Worm (Caenorhabditis elegans) whole organism, L4 larva: ENCODE data around the gene F57A8.1.

Experiments used
- F26F4.8 ChIP-seq: fragments of 200-800 bp; sonication (Bioruptor generic); conservative IDR thresholded peaks from 2 replicates; pipeline ENCODE4 v1.3.6; 2022; ENCODE audit warnings: missing genetic modification characterization, missing compliant biosample characterization
- F37D6.2 ChIP-seq: sonication (generic microtip); optimal IDR thresholded peaks from 2 replicates; lab custom pipeline; 2016; ENCODE audit warnings: mild to moderate bottlenecking, missing genetic modification characterization, missing compliant biosample characterization
- R02D3.7 ChIP-seq: fragments of 150-350 bp; sonication (generic microtip); optimal IDR thresholded peaks from 3 replicates; lab custom pipeline; 2014; ENCODE audit warnings: missing biosample characterization, missing genetic modification characterization
- T26A8.4 ChIP-seq: fragments of 200-800 bp; sonication (Bioruptor generic); IDR thresholded peaks from 2 replicates; pipeline ENCODE4 v1.3.6; 2022; ENCODE audit warnings: missing genetic modification characterization, missing compliant biosample characterization
- Y5F2A.4 ChIP-seq: fragments of 200-800 bp; sonication (Bioruptor generic); optimal IDR thresholded peaks from 2 replicates; lab custom pipeline; 2018; ENCODE audit warnings: mild to moderate bottlenecking, missing genetic modification characterization, missing compliant biosample characterization
- ZK546.5 ChIP-seq, 2 experiments: sonication (generic microtip); optimal IDR thresholded peaks; 2 replicates each; lab custom pipeline; 2017; ENCODE audit warnings: missing biosample characterization in 2 of 2, missing genetic modification characterization in 2 of 2
- aha-1 ChIP-seq: fragments of 150-350 bp; peaks from one replicate; lab custom pipeline; 2014; ENCODE audit warnings: missing biosample characterization, missing genetic modification characterization
- ama-1 ChIP-seq: fragments of 150-350 bp; optimal IDR thresholded peaks from 2 replicates; lab custom pipeline; 2014; ENCODE audit warnings: inconsistent platforms, mixed read lengths
- arid-1 ChIP-seq: fragments of 200-800 bp; sonication (Bioruptor generic); conservative IDR thresholded peaks from 2 replicates; pipeline ENCODE4 v1.3.6; 2022; ENCODE audit warnings: missing genetic modification reagents, missing genetic modification characterization, missing compliant biosample characterization
- ceh-20 ChIP-seq: fragments of 200-800 bp; sonication (Bioruptor generic); IDR thresholded peaks from 2 replicates; pipeline ENCODE4 v1.3.6; 2022; ENCODE audit warnings: missing genetic modification reagents, missing genetic modification characterization, missing compliant biosample characterization
- ceh-44 ChIP-seq: fragments of 200-800 bp; sonication (Bioruptor generic); IDR thresholded peaks from 2 replicates; pipeline ENCODE4 v1.3.6; 2022; ENCODE audit warnings: missing genetic modification reagents, missing genetic modification characterization, missing compliant biosample characterization
- daf-12 ChIP-seq: fragments of 150-350 bp; optimal IDR thresholded peaks from 2 replicates; lab custom pipeline; 2014; ENCODE audit warnings: missing biosample characterization, missing genetic modification reagents, missing genetic modification characterization
- daf-16 ChIP-seq, 3 experiments: sonication (generic microtip); optimal IDR thresholded peaks; 2 replicates each; lab custom pipeline; 2016 to 2017; ENCODE audit warnings: missing genetic modification characterization in 3 of 3, missing genetic modification reagents in 3 of 3, mild to moderate bottlenecking in 2 of 3, missing compliant biosample characterization in 2 of 3, missing biosample characterization in 1 of 3, moderate library complexity in 1 of 3
- daf-19 ChIP-seq: fragments of 200-800 bp; sonication (Bioruptor generic); conservative IDR thresholded peaks from 2 replicates; pipeline ENCODE4 v1.3.6; 2022; ENCODE audit warnings: missing genetic modification characterization, missing compliant biosample characterization
- dmd-8 ChIP-seq: fragments of 200-800 bp; sonication (Bioruptor generic); IDR thresholded peaks from 2 replicates; pipeline ENCODE4 v1.3.6; 2022; ENCODE audit warnings: missing genetic modification characterization, missing compliant biosample characterization
- dpl-1 ChIP-seq: fragments of 150-350 bp; optimal IDR thresholded peaks from 2 replicates; lab custom pipeline; 2014; ENCODE audit warnings: missing biosample characterization, missing genetic modification reagents, missing genetic modification characterization
- duxl-1 ChIP-seq: sonication (generic microtip); optimal IDR thresholded peaks from 2 replicates; lab custom pipeline; 2016; ENCODE audit warnings: mild to moderate bottlenecking, missing genetic modification characterization, moderate library complexity, missing compliant biosample characterization; ENCODE audit not compliant: poor library complexity
- dve-1 ChIP-seq: sonication (generic microtip); optimal IDR thresholded peaks from 2 replicates; lab custom pipeline; 2017; ENCODE audit warnings: antibody characterized with exemption, mild to moderate bottlenecking, missing genetic modification characterization, missing compliant biosample characterization; ENCODE audit not compliant: insufficient read depth
- fkh-10 ChIP-seq: fragments of 150-350 bp; optimal IDR thresholded peaks from 2 replicates; lab custom pipeline; 2014; ENCODE audit warnings: missing biosample characterization, missing genetic modification reagents, missing genetic modification characterization
- gei-8 ChIP-seq: fragments of 200-800 bp; sonication (Bioruptor generic); optimal IDR thresholded peaks from 2 replicates; lab custom pipeline; 2018; ENCODE audit warnings: mild to moderate bottlenecking, missing genetic modification characterization, missing compliant biosample characterization
- hif-1 ChIP-seq, 2 experiments: sonication (generic microtip); optimal IDR thresholded peaks; 2 replicates each; lab custom pipeline; 2016 to 2017; ENCODE audit warnings: missing compliant biosample characterization in 2 of 2, missing genetic modification characterization in 2 of 2, missing genetic modification reagents in 2 of 2, missing genotype in 2 of 2, mild to moderate bottlenecking in 1 of 2
- hmg-1.1 ChIP-seq: fragments of 200-800 bp; sonication (Bioruptor generic); IDR thresholded peaks from 2 replicates; pipeline ENCODE4 v1.3.6; 2022; ENCODE audit warnings: missing genetic modification reagents, missing genetic modification characterization, missing compliant biosample characterization
- lin-1 ChIP-seq: fragments of 200-800 bp; sonication (Bioruptor generic); IDR thresholded peaks from 2 replicates; pipeline ENCODE4 v1.3.6; 2022; ENCODE audit warnings: missing genetic modification reagents, missing genetic modification characterization, missing compliant biosample characterization
- lir-3 ChIP-seq: sonication (generic microtip); optimal IDR thresholded peaks from 2 replicates; lab custom pipeline; 2016; ENCODE audit warnings: mild to moderate bottlenecking, missing genetic modification characterization, missing compliant biosample characterization
- lsy-2 ChIP-seq, 2 experiments: fragments of 150-350 bp in 1 of 2; sonication (generic microtip) in 1 of 2; optimal IDR thresholded peaks; 2 replicates each; lab custom pipeline; 2014 to 2017; ENCODE audit warnings: missing biosample characterization in 2 of 2, missing genetic modification characterization in 2 of 2
- madf-5 ChIP-seq, 2 experiments: fragments of 200-800 bp; sonication (Bioruptor generic); IDR thresholded peaks; 2 replicates each; pipeline ENCODE4 v1.3.6; 2022; ENCODE audit warnings: missing compliant biosample characterization in 2 of 2, missing genetic modification characterization in 2 of 2
- madf-9 ChIP-seq: fragments of 200-800 bp; sonication (Bioruptor generic); conservative IDR thresholded peaks from 2 replicates; pipeline ENCODE4 v1.3.6; 2022; ENCODE audit warnings: missing genetic modification reagents, missing genetic modification characterization, missing compliant biosample characterization
- mdl-1 ChIP-seq, 2 experiments: fragments of 150-350 bp in 1 of 2; sonication (generic microtip) in 1 of 2; optimal IDR thresholded peaks; 2 replicates each; lab custom pipeline; 2014 to 2017; ENCODE audit warnings: missing biosample characterization in 2 of 2, missing genetic modification characterization in 2 of 2
- mdt-29 ChIP-seq: fragments of 200-800 bp; sonication (Bioruptor generic); IDR thresholded peaks from 2 replicates; pipeline ENCODE4 v1.3.6; 2022; ENCODE audit warnings: missing genetic modification reagents, missing genetic modification characterization, missing compliant biosample characterization
- mxl-3 ChIP-seq: fragments of 200-800 bp; sonication (Bioruptor generic); optimal IDR thresholded peaks from 2 replicates; lab custom pipeline; 2018; ENCODE audit warnings: mild to moderate bottlenecking, missing genetic modification characterization, missing compliant biosample characterization
- nhr-102 ChIP-seq: sonication (generic microtip); optimal IDR thresholded peaks from 2 replicates; lab custom pipeline; 2016; ENCODE audit warnings: mild to moderate bottlenecking, missing genetic modification characterization, moderate library complexity, missing compliant biosample characterization
- nhr-25 ChIP-seq: sonication (generic microtip); optimal IDR thresholded peaks from 2 replicates; lab custom pipeline; 2017; ENCODE audit warnings: missing genetic modification characterization, mild to moderate bottlenecking, missing compliant biosample characterization, antibody characterized with exemption, moderate library complexity, borderline replicate concordance; ENCODE audit not compliant: insufficient read depth
- nhr-28 ChIP-seq: fragments of 150-350 bp; optimal IDR thresholded peaks from 2 replicates; lab custom pipeline; 2014; ENCODE audit warnings: missing biosample characterization, missing genetic modification characterization
- nhr-41 ChIP-seq: fragments of 200-800 bp; sonication (Bioruptor generic); IDR thresholded peaks from 2 replicates; pipeline ENCODE4 v1.3.6; 2022; ENCODE audit warnings: missing genetic modification reagents, missing genetic modification characterization, missing compliant biosample characterization
- nhr-42 ChIP-seq: fragments of 200-800 bp; sonication (Bioruptor generic); IDR thresholded peaks from 2 replicates; pipeline ENCODE4 v1.3.6; 2022; ENCODE audit warnings: missing genetic modification characterization, missing compliant biosample characterization
- nhr-48 ChIP-seq: sonication (generic microtip); optimal IDR thresholded peaks from 2 replicates; lab custom pipeline; 2016; ENCODE audit warnings: mild to moderate bottlenecking, missing genetic modification characterization, missing compliant biosample characterization
- nhr-76 ChIP-seq: fragments of 150-350 bp; optimal IDR thresholded peaks from 2 replicates; lab custom pipeline; 2014; ENCODE audit warnings: missing biosample characterization, missing genetic modification characterization
- nhr-77 ChIP-seq: fragments of 150-350 bp; optimal IDR thresholded peaks from 2 replicates; lab custom pipeline; 2014; ENCODE audit warnings: missing biosample characterization, missing genetic modification characterization
- pha-4 ChIP-seq, 2 experiments: fragments of 150-350 bp in 1 of 2; fragments of 200-800 bp in 1 of 2; sonication (Bioruptor generic) in 1 of 2; IDR thresholded peaks in 1 of 2; optimal IDR thresholded peaks in 1 of 2; 2 replicates each; pipeline versions ENCODE4 v1.3.6 to Lab custom; 2014 to 2022; ENCODE audit warnings: missing genetic modification characterization in 2 of 2, missing genetic modification reagents in 2 of 2, missing biosample characterization in 1 of 2, missing compliant biosample characterization in 1 of 2
- php-3 ChIP-seq: fragments of 200-800 bp; sonication (Bioruptor generic); IDR thresholded peaks from 2 replicates; pipeline ENCODE4 v1.3.6; 2022; ENCODE audit warnings: missing genetic modification reagents, missing genetic modification characterization, missing compliant biosample characterization
- pqm-1 ChIP-seq: sonication (generic microtip); optimal IDR thresholded peaks from 2 replicates; lab custom pipeline; 2017; ENCODE audit warnings: missing biosample characterization, missing genetic modification characterization
- saeg-2 ChIP-seq: fragments of 200-800 bp; sonication (Bioruptor generic); IDR thresholded peaks from 2 replicates; pipeline ENCODE4 v1.3.6; 2022; ENCODE audit warnings: missing genetic modification reagents, missing genetic modification characterization, missing compliant biosample characterization
- set-16 ChIP-seq: fragments of 200-800 bp; sonication (Bioruptor generic); IDR thresholded peaks from 2 replicates; pipeline ENCODE4 v1.3.6; 2022; ENCODE audit warnings: missing genetic modification reagents, missing genetic modification characterization, missing compliant biosample characterization
- spr-3 ChIP-seq: fragments of 200-800 bp; sonication (Bioruptor generic); optimal IDR thresholded peaks from 2 replicates; lab custom pipeline; 2018; ENCODE audit warnings: mild to moderate bottlenecking, missing genetic modification characterization, missing compliant biosample characterization
- unc-62 ChIP-seq, 3 experiments: fragments of 150-350 bp in 1 of 3; sonication (generic microtip); optimal IDR thresholded peaks in 2 of 3; peaks in 1 of 3; 1 replicate in 1 of 3; 2 replicates in 2 of 3; lab custom pipeline; 2014 to 2017; ENCODE audit warnings: missing biosample characterization in 3 of 3, missing genetic modification characterization in 3 of 3, missing genetic modification reagents in 3 of 3, missing genotype in 1 of 3
- zag-1 ChIP-seq: fragments of 150-350 bp; optimal IDR thresholded peaks from 2 replicates; lab custom pipeline; 2014; ENCODE audit warnings: missing biosample characterization, missing genetic modification characterization
- zip-11 ChIP-seq: fragments of 200-800 bp; sonication (Bioruptor generic); IDR thresholded peaks from 2 replicates; pipeline ENCODE4 v1.3.6; 2022; ENCODE audit warnings: missing genetic modification characterization, missing compliant biosample characterization

F57A8.1 gene

ce11 chrV:10000760-10001159 lies 36.4 kb upstream of the F57A8.1 start, which contains the start of gene K08H10.10:
K08H10.10 (plus strand) TSS chrV:10001060.
- no peak for TF ChIP-seq pha-4 (GFP tag; IDR thresholded peaks at IDR 0.05; lab: Robert Waterston, UW)
- no peak for TF ChIP-seq pha-4 (tag; optimal IDR thresholded peaks at IDR 0.05; lab: Kevin White, UChicago)
- no peak for TF ChIP-seq ceh-44 (GFP tag; lab: Robert Waterston, UW)
- TF ChIP-seq F37D6.2 (tag; lab: Kevin White, UChicago), result no peak
- TF ChIP-seq pqm-1 (tag; lab: Kevin White, UChicago), result no peak
- TF ChIP-seq set-16 (GFP tag; lab: Robert Waterston, UW), result no peak
- TF ChIP-seq lin-1, result no peak
- TF ChIP-seq nhr-25 (tag; lab: Kevin White, UChicago), result no peak
- TF ChIP-seq nhr-77 (tag; lab: Kevin White, UChicago), result no peak
- no peak for TF ChIP-seq madf-5 (GFP tag; IDR thresholded peaks at IDR 0.05; lab: Robert Waterston, UW)
- TF ChIP-seq daf-16 (GFP tag; optimal IDR thresholded peaks at IDR 0.05; lab: Kevin White, UChicago), result no peak
- TF ChIP-seq daf-16 (tag; optimal IDR thresholded peaks at IDR 0.05; lab: Kevin White, UChicago), result no peak
- TF ChIP-seq gei-8 (GFP tag; lab: Kevin White, UChicago), result no peak
- no peak for TF ChIP-seq php-3 (GFP tag; lab: Robert Waterston, UW)
- TF ChIP-seq saeg-2 (GFP tag; lab: Robert Waterston, UW), result no peak
- TF ChIP-seq hif-1 (tag; optimal IDR thresholded peaks at IDR 0.05; lab: Kevin White, UChicago), result no peak
- no peak for TF ChIP-seq unc-62 (GFP tag; optimal IDR thresholded peaks at IDR 0.05 in 1 of 2; lab: Kevin White, UChicago)
- no peak for TF ChIP-seq unc-62 (tag; optimal IDR thresholded peaks at IDR 0.05; lab: Kevin White, UChicago)
- TF ChIP-seq, all 104 proteins: peak for 0

- no peak for TF ChIP-seq lsy-2 (tag; optimal IDR thresholded peaks at IDR 0.05; lab: Kevin White, UChicago)
- no peak for TF ChIP-seq lir-3 (tag; lab: Kevin White, UChicago)
- TF ChIP-seq fkh-10 (GFP tag; lab: Kevin White, UChicago), result no peak
- peak in 1 of 2 experiments; percentile 98 for TF ChIP-seq unc-62 (GFP tag; optimal IDR thresholded peaks at IDR 0.05 in 1 of 2; lab: Kevin White, UChicago)
- no peak for TF ChIP-seq unc-62 (tag; optimal IDR thresholded peaks at IDR 0.05; lab: Kevin White, UChicago)
- no peak for TF ChIP-seq saeg-2 (GFP tag; lab: Robert Waterston, UW)
- peak in 1 of 2 experiments; percentile 41 for TF ChIP-seq mdl-1 (tag; optimal IDR thresholded peaks at IDR 0.05; lab: Kevin White, UChicago)
- TF ChIP-seq aha-1, result peak; percentile 48
- TF ChIP-seq daf-19 (GFP tag; lab: Robert Waterston, UW), result no peak
- no peak for TF ChIP-seq zag-1
- TF ChIP-seq spr-3, result no peak
- no peak for TF ChIP-seq F26F4.8 (GFP tag; lab: Robert Waterston, UW)
- no peak for TF ChIP-seq ama-1 (lab: Kevin White, UChicago)
- TF ChIP-seq R02D3.7 (tag; lab: Kevin White, UChicago), result no peak
- TF ChIP-seq dpl-1 (GFP tag; lab: Kevin White, UChicago), result no peak
- no peak for TF ChIP-seq hmg-1.1 (GFP tag; lab: Robert Waterston, UW)
- no peak for TF ChIP-seq madf-9 (GFP tag; lab: Robert Waterston, UW)
- TF ChIP-seq nhr-102 (tag; lab: Kevin White, UChicago), result no peak
- no peak for TF ChIP-seq nhr-42 (GFP tag; lab: Robert Waterston, UW)
- no peak for TF ChIP-seq dmd-8 (GFP tag; lab: Robert Waterston, UW)
- TF ChIP-seq nhr-28 (tag; lab: Kevin White, UChicago), result peak; percentile 89
- TF ChIP-seq hif-1 (tag; optimal IDR thresholded peaks at IDR 0.05; lab: Kevin White, UChicago), result no peak
- no peak for TF ChIP-seq nhr-76 (tag; lab: Kevin White, UChicago)
- TF ChIP-seq daf-12, result no peak
- no peak for TF ChIP-seq zip-11 (GFP tag; lab: Robert Waterston, UW)
- TF ChIP-seq nhr-48 (tag; lab: Kevin White, UChicago), result peak; percentile 66
- no peak for TF ChIP-seq duxl-1
- TF ChIP-seq ZK546.5 (tag; optimal IDR thresholded peaks at IDR 0.05; lab: Kevin White, UChicago), result no peak
- no peak for TF ChIP-seq dve-1 (tag; lab: Kevin White, UChicago)
- TF ChIP-seq mxl-3 (GFP tag; lab: Kevin White, UChicago), result peak; percentile 17
- TF ChIP-seq T26A8.4, result no peak
- TF ChIP-seq madf-5 (GFP tag; IDR thresholded peaks at IDR 0.05; lab: Robert Waterston, UW), result no peak
- no peak for TF ChIP-seq Y5F2A.4 (GFP tag; lab: Kevin White, UChicago)
- TF ChIP-seq mdt-29 (GFP tag; lab: Robert Waterston, UW), result no peak
- no peak for TF ChIP-seq arid-1 (GFP tag; lab: Robert Waterston, UW)
- no peak for TF ChIP-seq lin-1
- no peak for TF ChIP-seq nhr-41 (GFP tag; lab: Robert Waterston, UW)
- TF ChIP-seq ceh-20 (GFP tag; lab: Robert Waterston, UW), result no peak
Measured at ce11 chrV:10002720-10003119, 34.4 kb upstream of the F57A8.1 start.
